Worm (Caenorhabditis elegans) whole organism, midembryonic: ENCODE data around the gene T28C12.2.

Experiments used
- T22C8.4 ChIP-seq: fragments of 200-800 bp; sonication (Bioruptor generic); IDR thresholded peaks from 2 replicates; pipeline ENCODE4 v1.3.6; 2022; ENCODE audit warnings: missing genetic modification characterization, missing compliant biosample characterization
- cog-1 ChIP-seq: sonication (generic microtip); optimal IDR thresholded peaks from 2 replicates; lab custom pipeline; 2016; ENCODE audit warnings: missing genetic modification characterization, missing compliant biosample characterization
- flt-1 ChIP-seq: fragments of 200-800 bp; sonication (Bioruptor generic); IDR thresholded peaks from 2 replicates; pipeline ENCODE4 v1.3.6; 2022; ENCODE audit warnings: missing genetic modification characterization, missing compliant biosample characterization
- klf-2 ChIP-seq: fragments of 200-800 bp; sonication (Bioruptor generic); conservative IDR thresholded peaks from 2 replicates; pipeline ENCODE4 v1.3.6; 2022; ENCODE audit warnings: missing genetic modification reagents, missing genetic modification characterization, missing compliant biosample characterization
- med-1 ChIP-seq: sonication (generic microtip); optimal IDR thresholded peaks from 2 replicates; lab custom pipeline; 2017; ENCODE audit warnings: missing genetic modification characterization, mild to moderate bottlenecking, missing compliant biosample characterization, antibody characterized with exemption, missing genetic modification reagents; ENCODE audit not compliant: insufficient read depth
- ztf-23 ChIP-seq: fragments of 200-800 bp; sonication (Bioruptor generic); IDR thresholded peaks from 2 replicates; pipeline ENCODE4 v1.3.6; 2022; ENCODE audit warnings: missing genetic modification reagents, missing genetic modification characterization, missing compliant biosample characterization
- ztf-29 ChIP-seq: fragments of 200-800 bp; sonication (Bioruptor generic); IDR thresholded peaks from 2 replicates; pipeline ENCODE4 v1.3.6; 2022; ENCODE audit warnings: missing genetic modification reagents, missing genetic modification characterization, missing compliant biosample characterization

- TF ChIP-seq klf-2 (no peak), med-1 (no peak), ztf-23 (no peak), cog-1 (tag; lab: Kevin White, UChicago) (no peak), ztf-29 (GFP tag; lab: Robert Waterston, UW) (no peak), T22C8.4 (GFP tag; lab: Robert Waterston, UW) (no peak), flt-1 (GFP tag; lab: Robert Waterston, UW) (no peak)
These were observed 6.1 kb upstream of the T28C12.2 start for ce11 chrV:6322749-6323367.
